Fruit fly (Drosophila melanogaster) whole organism, embryonic: ENCODE measurements around the gene Amacr.

ENCODE experiments used
- Ada2b ChIP-seq: fragments of 200-800 bp; sonication (Bioruptor generic); IDR thresholded peaks from 2 replicates; pipeline ENCODE4 v1.3.6; 2022; ENCODE audit warnings: missing biosample characterization, missing genetic modification characterization
- Bdp1 ChIP-seq: fragments of 200-800 bp; sonication (Bioruptor generic); optimal IDR thresholded peaks from 3 replicates; lab custom pipeline; 2016; ENCODE audit warnings: missing biosample characterization, missing genetic modification characterization
- CG10543 ChIP-seq: fragments of 200-800 bp; sonication (Bioruptor generic); optimal IDR thresholded peaks from 3 replicates; lab custom pipeline; 2017; ENCODE audit warnings: missing biosample characterization, mild to moderate bottlenecking, missing genetic modification characterization, moderate library complexity
- CG14965 ChIP-seq: fragments of 200-800 bp; sonication (Bioruptor generic); optimal IDR thresholded peaks from 2 replicates; lab custom pipeline; 2016; ENCODE audit warnings: missing biosample characterization, missing genetic modification characterization, borderline replicate concordance
- CG1603 ChIP-seq: fragments of 200-800 bp; sonication (Bioruptor generic); optimal IDR thresholded peaks from 2 replicates; lab custom pipeline; 2019; ENCODE audit warnings: missing biosample characterization, mild to moderate bottlenecking, missing genetic modification characterization, moderate library complexity
- CG5245 ChIP-seq: fragments of 200-800 bp; sonication (Bioruptor generic); optimal IDR thresholded peaks from 3 replicates; lab custom pipeline; 2016; ENCODE audit warnings: missing biosample characterization, missing genetic modification characterization
- CG8924 ChIP-seq: fragments of 200-800 bp; optimal IDR thresholded peaks from 3 replicates; lab custom pipeline; 2019; ENCODE audit warnings: missing biosample characterization, mild to moderate bottlenecking, missing genetic modification characterization, moderate library complexity
- CG9797 ChIP-seq: fragments of 200-800 bp; sonication (Bioruptor generic); optimal IDR thresholded peaks from 3 replicates; lab custom pipeline; 2018; ENCODE audit warnings: missing biosample characterization, mild to moderate bottlenecking, missing genetic modification characterization
- CG9817 ChIP-seq: fragments of 200-800 bp; sonication (Bioruptor generic); optimal IDR thresholded peaks from 2 replicates; lab custom pipeline; 2018; ENCODE audit warnings: missing biosample characterization, mild to moderate bottlenecking, missing genetic modification characterization, moderate library complexity
- D19A ChIP-seq: fragments of 200-800 bp; optimal IDR thresholded peaks from 3 replicates; lab custom pipeline; 2019; ENCODE audit warnings: missing biosample characterization, mild to moderate bottlenecking, missing genetic modification characterization, moderate library complexity
- kay ChIP-seq: fragments of 200-800 bp; sonication (Bioruptor generic); optimal IDR thresholded peaks from 2 replicates; lab custom pipeline; 2016; ENCODE audit warnings: missing biosample characterization, missing genetic modification characterization
- stc ChIP-seq: fragments of 200-800 bp; sonication (Bioruptor generic); IDR thresholded peaks from 2 replicates; pipeline ENCODE4 v1.3.6; 2022; ENCODE audit warnings: missing biosample characterization, missing genetic modification characterization

DNA sequence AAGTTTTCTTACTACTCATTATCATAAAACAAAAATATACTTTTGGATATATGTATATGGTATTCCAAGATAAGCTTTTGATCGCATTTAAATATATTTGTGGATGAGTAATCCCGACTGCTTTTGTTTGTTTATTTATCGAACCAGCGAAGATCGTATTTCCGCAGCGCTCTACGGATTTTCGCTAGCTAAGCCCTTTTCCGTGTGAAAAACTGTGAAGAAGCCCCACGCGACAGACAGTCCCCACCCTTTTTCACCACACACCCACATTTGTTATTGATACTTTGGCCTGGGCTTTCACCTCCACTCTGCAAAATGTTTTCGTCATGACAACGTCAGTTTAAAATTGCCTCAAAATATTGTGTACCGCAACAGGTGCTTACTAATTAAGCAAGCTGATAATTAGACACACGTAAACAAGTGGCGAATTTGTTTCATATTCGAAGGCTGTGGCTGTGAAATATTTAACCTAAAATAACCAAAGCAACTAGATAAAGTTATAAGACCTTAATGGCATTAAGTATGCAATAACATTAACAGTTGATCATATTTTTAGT is 40.9 kb upstream of the Amacr start:
- no peak for TF ChIP-seq CG14965 (GFP tag; lab: Kevin White, UChicago)
- no peak for TF ChIP-seq kay (GFP tag; lab: Kevin White, UChicago)
- TF ChIP-seq Bdp1 (GFP tag; lab: Kevin White, UChicago) = no peak
- TF ChIP-seq CG1603 = no peak
- no peak for TF ChIP-seq CG8924 (tag; lab: Kevin White, UChicago)
- TF ChIP-seq stc (GFP tag; lab: Robert Waterston, UW) = no peak
- TF ChIP-seq D19A (tag; lab: Kevin White, UChicago) = no peak
- TF ChIP-seq CG9797 (GFP tag; lab: Kevin White, UChicago) = no peak
- TF ChIP-seq CG9817 (tag; lab: Kevin White, UChicago) = no peak
- TF ChIP-seq CG5245 (GFP tag; lab: Kevin White, UChicago) = no peak
- no peak for TF ChIP-seq CG10543 (GFP tag; lab: Kevin White, UChicago)
- TF ChIP-seq Ada2b (GFP tag; lab: Robert Waterston, UW) = no peak
